Fruit fly (Drosophila melanogaster): Measurements from ENCODE around the gene Pdp.
A peak's percentile ranks its signal among the peaks of the same experiment; 100 is the strongest.

Pdp gene

DNA sequence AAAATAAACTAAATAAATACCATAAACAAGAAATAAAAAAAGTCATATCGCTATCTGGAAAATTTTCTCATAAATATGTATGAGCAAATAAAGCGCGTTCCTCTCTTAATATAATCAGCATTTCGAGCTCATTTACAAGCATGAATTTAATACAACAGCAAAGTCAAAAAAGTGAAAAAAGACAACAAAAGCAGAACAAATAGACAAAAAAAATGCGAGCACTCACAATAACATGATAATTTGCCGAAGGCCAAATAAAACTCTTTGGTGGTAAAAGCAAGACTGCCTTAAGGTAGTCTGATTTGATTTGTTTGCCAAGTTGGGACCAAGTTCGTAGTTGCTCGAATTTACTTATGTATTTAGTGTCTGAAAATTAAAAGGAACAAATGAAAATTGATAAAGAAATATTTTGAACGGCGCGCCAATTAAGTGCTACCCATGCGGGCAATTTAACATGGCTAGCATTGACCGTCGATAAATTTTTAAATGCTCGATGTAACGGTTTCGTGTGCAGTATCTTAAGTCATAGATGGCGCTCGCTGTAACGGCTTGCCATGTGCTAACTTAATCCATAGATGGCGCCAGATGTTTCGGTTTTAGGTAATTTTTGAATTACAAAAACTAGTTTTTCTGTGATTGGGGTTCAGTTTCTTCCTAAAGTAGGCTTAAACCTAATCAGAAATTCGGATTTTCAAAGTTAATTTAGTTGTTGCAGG is 23.9 kb downstream of the Pdp start (continued):
- no peak for TF ChIP-seq CG4707 (GFP tag; optimal IDR thresholded peaks at IDR 0.05)
- peak; percentile 1 for TF ChIP-seq B-H2 (GFP tag; optimal IDR thresholded peaks at IDR 0.05)
- TF ChIP-seq CG15514 (GFP tag; optimal IDR thresholded peaks at IDR 0.05) = peak; percentile 71
- TF ChIP-seq trh (GFP tag; optimal IDR thresholded peaks at IDR 0.05) = no peak
- no peak for TF ChIP-seq jigr1 (GFP tag; IDR thresholded peaks at IDR 0.05)
- peak in 1 of 2 experiments; percentile 55 for TF ChIP-seq chif (GFP tag; optimal IDR thresholded peaks at IDR 0.05)
- TF ChIP-seq abd-A (tag; optimal IDR thresholded peaks at IDR 0.05) = peak; percentile 60
- TF ChIP-seq CG3838 (GFP tag; optimal IDR thresholded peaks at IDR 0.05) = no peak
- peak; percentile 9 for TF ChIP-seq mam (GFP tag; optimal IDR thresholded peaks at IDR 0.05)
- TF ChIP-seq gsb-n (tag; optimal IDR thresholded peaks at IDR 0.05) = peak; percentile 46
- peak; percentile 86 for TF ChIP-seq CG2116 (GFP tag; optimal IDR thresholded peaks at IDR 0.05)
- 0 out of 3 replicates have a peak, but pooled peaks have one; percentile 41 for TF ChIP-seq CG2199 (GFP tag; IDR thresholded peaks at IDR 0.05)
- TF ChIP-seq Fer3 (tag; optimal IDR thresholded peaks at IDR 0.05) = peak; percentile 14
- TF ChIP-seq Dek (tag; optimal IDR thresholded peaks at IDR 0.05) = peak; percentile 11
- TF ChIP-seq CG9609 (GFP tag; optimal IDR thresholded peaks at IDR 0.05) = peak; percentile 22
- TF ChIP-seq CG9817 (tag; optimal IDR thresholded peaks at IDR 0.05) = peak; percentile 31
- TF ChIP-seq tin (GFP tag; optimal IDR thresholded peaks at IDR 0.05) = peak; percentile 50
- TF ChIP-seq NFAT (GFP tag; IDR thresholded peaks at IDR 0.05) = peak; percentile 74
- TF ChIP-seq Myb (GFP tag; optimal IDR thresholded peaks at IDR 0.05) = peak; percentile 100
- peak; percentile 51 for TF ChIP-seq NfI (GFP tag; optimal IDR thresholded peaks at IDR 0.05)
- TF ChIP-seq luna (GFP tag; optimal IDR thresholded peaks at IDR 0.05) = no peak
- no peak for TF ChIP-seq nau (GFP tag; optimal IDR thresholded peaks at IDR 0.05)
- TF ChIP-seq CG13624 (GFP tag; optimal IDR thresholded peaks at IDR 0.05) = peak; percentile 35
- no peak for TF ChIP-seq Vsx1 (GFP tag; optimal IDR thresholded peaks at IDR 0.05)
- TF ChIP-seq CG13894 (tag; optimal IDR thresholded peaks at IDR 0.05) = peak; percentile 52
- TF ChIP-seq ken (GFP tag; IDR thresholded peaks at IDR 0.05) = peak; percentile 46; the same call in 1 of the 3 replicates
- TF ChIP-seq slbo (GFP tag; IDR thresholded peaks at IDR 0.05) = peak; percentile 58; the same call in 1 of the 2 replicates
- peak; percentile 34 for TF ChIP-seq CG1602 (GFP tag; optimal IDR thresholded peaks at IDR 0.05)
- TF ChIP-seq CG10366 (GFP tag; IDR thresholded peaks at IDR 0.05) = peak; percentile 13; the same call in 1 of the 2 replicates
- no peak for TF ChIP-seq CG8290 (GFP tag; optimal IDR thresholded peaks at IDR 0.05)
- TF ChIP-seq CG8290 (tag; optimal IDR thresholded peaks at IDR 0.05) = peak in 1 of 2 experiments; percentile 67
- no peak for TF ChIP-seq Trl (optimal IDR thresholded peaks at IDR 0.05)
- TF ChIP-seq Trl (GFP tag; optimal IDR thresholded peaks at IDR 0.05) = peak; percentile 2
- peak; percentile 36 for TF ChIP-seq CG3281 (GFP tag; optimal IDR thresholded peaks at IDR 0.05)
- peak; percentile 22; the same call in 1 of the 2 replicates for TF ChIP-seq Drgx (GFP tag; IDR thresholded peaks at IDR 0.05)
- TF ChIP-seq CG10979 (tag; optimal IDR thresholded peaks at IDR 0.05) = peak; percentile 35
- no peak for TF ChIP-seq CG12942 (GFP tag; optimal IDR thresholded peaks at IDR 0.05)
- no peak for TF ChIP-seq CG4820 (GFP tag; optimal IDR thresholded peaks at IDR 0.05)
- TF ChIP-seq sqz (GFP tag; optimal IDR thresholded peaks at IDR 0.05) = no peak
- TF ChIP-seq Ptx1 (GFP tag; IDR thresholded peaks at IDR 0.05) = peak; percentile 50; the same call in 1 of the 2 replicates
- peak; percentile 77 for TF ChIP-seq Lhr (GFP tag; optimal IDR thresholded peaks at IDR 0.05)
- peak; percentile 32; the same call in 1 of the 3 replicates for TF ChIP-seq knrl (GFP tag; IDR thresholded peaks at IDR 0.05; ENCODE audit: partially characterized antibody)
- TF ChIP-seq amos (GFP tag; IDR thresholded peaks at IDR 0.05; ENCODE audit: partially characterized antibody) = peak; percentile 53; the same call in 1 of the 2 replicates
- TF ChIP-seq CG6765 (GFP tag; optimal IDR thresholded peaks at IDR 0.05) = no peak
- TF ChIP-seq lilli (GFP tag; optimal IDR thresholded peaks at IDR 0.05) = peak; percentile 54
- TF ChIP-seq gt (GFP tag; IDR thresholded peaks at IDR 0.05) = no peak
- TF ChIP-seq CG15696 (tag; optimal IDR thresholded peaks at IDR 0.05) = peak; percentile 32
- peak; percentile 58 for TF ChIP-seq trem (tag; optimal IDR thresholded peaks at IDR 0.05)
- TF ChIP-seq CG9797 (GFP tag; optimal IDR thresholded peaks at IDR 0.05) = peak; percentile 34
- TF ChIP-seq CG9727 (GFP tag; optimal IDR thresholded peaks at IDR 0.05) = no peak
